Fruit fly (Drosophila melanogaster) whole organism, wandering third instar larva: ENCODE results near the gene CG33116.

Source experiments
- Abd-B ChIP-seq: fragments of >200 bp; optimal IDR thresholded peaks from 2 replicates; lab custom pipeline; 2017; ENCODE audit warnings: missing biosample characterization, missing genetic modification characterization
- CG32264 ChIP-seq: fragments of 200-800 bp; sonication (Bioruptor generic); optimal IDR thresholded peaks from 2 replicates; lab custom pipeline; 2016; ENCODE audit warnings: missing biosample characterization, missing genetic modification characterization
- CG9705 ChIP-seq: fragments of 200-800 bp; sonication (Bioruptor generic); optimal IDR thresholded peaks from 2 replicates; lab custom pipeline; 2018; ENCODE audit warnings: missing biosample characterization, mild to moderate bottlenecking, missing genetic modification characterization
- CrebA ChIP-seq: fragments of 200-800 bp; sonication (Bioruptor generic); optimal IDR thresholded peaks from 2 replicates; lab custom pipeline; 2016; ENCODE audit warnings: missing biosample characterization, mild to moderate bottlenecking, missing genetic modification characterization, borderline replicate concordance
- Dfd ChIP-seq: fragments of >200 bp; optimal IDR thresholded peaks from 2 replicates; lab custom pipeline; 2017; ENCODE audit warnings: missing biosample characterization, missing genetic modification characterization
- Dif ChIP-seq: fragments of 200-275, 200-300 bp; sonication (Bioruptor generic); optimal IDR thresholded peaks from 2 replicates; lab custom pipeline; 2018; ENCODE audit warnings: missing biosample characterization, missing genetic modification characterization; ENCODE audit not compliant: partially characterized antibody
- GATAd ChIP-seq: sonication (Bioruptor generic); optimal IDR thresholded peaks from 2 replicates; lab custom pipeline; 2016; ENCODE audit warnings: missing biosample characterization, missing genetic modification characterization
- HLH106 ChIP-seq: fragments of 200-800 bp; optimal IDR thresholded peaks from 3 replicates; lab custom pipeline; 2019; ENCODE audit warnings: missing biosample characterization, mild to moderate bottlenecking, missing genetic modification characterization, moderate library complexity
- Hnf4 ChIP-seq: fragments of 200-800 bp; sonication (Bioruptor generic); optimal IDR thresholded peaks from 2 replicates; lab custom pipeline; 2016; ENCODE audit warnings: missing biosample characterization, mild to moderate bottlenecking, missing genetic modification characterization
- Hr78 ChIP-seq: fragments of >200 bp; optimal IDR thresholded peaks from 2 replicates; lab custom pipeline; 2017; ENCODE audit warnings: missing biosample characterization, missing genetic modification characterization
- Hr83 ChIP-seq: fragments of 200-300 bp; sonication (Bioruptor generic); optimal IDR thresholded peaks from 2 replicates; lab custom pipeline; 2016; ENCODE audit warnings: missing biosample characterization, mild to moderate bottlenecking, missing genetic modification characterization, moderate library complexity; ENCODE audit not compliant: poor library complexity, severe bottlenecking
- Jra ChIP-seq: sonication (Bioruptor generic); optimal IDR thresholded peaks from 2 replicates; lab custom pipeline; 2016; ENCODE audit warnings: missing biosample characterization, missing genetic modification characterization
- Mio ChIP-seq: sonication (Bioruptor generic); optimal IDR thresholded peaks from 2 replicates; lab custom pipeline; 2016; ENCODE audit warnings: missing biosample characterization, missing genetic modification characterization
- Myc ChIP-seq: fragments of >200 bp; optimal IDR thresholded peaks from 2 replicates; lab custom pipeline; 2017
- N ChIP-seq: fragments of >200 bp; optimal IDR thresholded peaks from 2 replicates; lab custom pipeline; 2018; ENCODE audit warnings: missing biosample characterization, missing external identifiers, missing genetic modification characterization
- OdsH ChIP-seq: fragments of 200-800 bp; sonication (Bioruptor generic); optimal IDR thresholded peaks from 2 replicates; lab custom pipeline; 2016; ENCODE audit warnings: missing biosample characterization, mild to moderate bottlenecking, missing genetic modification characterization
- Rel ChIP-seq, 2 experiments: fragments of 200-800 bp; sonication (Bioruptor generic) in 1 of 2; optimal IDR thresholded peaks; 2 replicates in 1 of 2; 3 replicates in 1 of 2; lab custom pipeline; 2016 to 2019; ENCODE audit warnings: mild to moderate bottlenecking in 2 of 2, missing biosample characterization in 2 of 2, missing genetic modification characterization in 2 of 2, moderate library complexity in 1 of 2
- Sp1 ChIP-seq: fragments of 200-800 bp; sonication (Bioruptor generic); optimal IDR thresholded peaks from 3 replicates; lab custom pipeline; 2019; ENCODE audit warnings: missing biosample characterization, mild to moderate bottlenecking, missing genetic modification characterization, moderate library complexity
- Vsx2 ChIP-seq: fragments of 200-300, 225-300 bp; sonication (Bioruptor generic); optimal IDR thresholded peaks from 2 replicates; lab custom pipeline; 2018; ENCODE audit warnings: missing biosample characterization, missing genetic modification characterization; ENCODE audit not compliant: partially characterized antibody
- br ChIP-seq: fragments of 200-800 bp; sonication (Bioruptor generic); optimal IDR thresholded peaks from 2 replicates; lab custom pipeline; 2016; ENCODE audit warnings: missing biosample characterization, missing genetic modification characterization
- brk ChIP-seq: fragments of 200-800 bp; sonication (Bioruptor generic); optimal IDR thresholded peaks from 2 replicates; lab custom pipeline; 2016; ENCODE audit warnings: missing biosample characterization, mild to moderate bottlenecking, missing genetic modification characterization
- dl ChIP-seq, 2 experiments: fragments of 175-275, 200-275 bp in 1 of 2; fragments of 200-275 bp in 1 of 2; sonication (Bioruptor generic); optimal IDR thresholded peaks; lab custom pipeline; 2018; ENCODE audit warnings: mild to moderate bottlenecking in 2 of 2, missing biosample characterization in 2 of 2, missing genetic modification characterization in 2 of 2, moderate library complexity in 2 of 2; ENCODE audit not compliant: partially characterized antibody in 2 of 2, insufficient read depth in 1 of 2
- dmrt93B ChIP-seq: fragments of 200-800 bp; sonication (Bioruptor generic); optimal IDR thresholded peaks from 2 replicates; lab custom pipeline; 2018; ENCODE audit warnings: missing biosample characterization, mild to moderate bottlenecking, missing genetic modification characterization
- dsf ChIP-seq: sonication (Bioruptor generic); optimal IDR thresholded peaks from 2 replicates; lab custom pipeline; 2016; ENCODE audit warnings: missing biosample characterization, missing genetic modification characterization, borderline replicate concordance
- ey ChIP-seq: fragments of 200-800 bp; sonication (Bioruptor generic); optimal IDR thresholded peaks from 2 replicates; lab custom pipeline; 2016; ENCODE audit warnings: missing biosample characterization, missing genetic modification characterization
- foxo ChIP-seq, 2 experiments: fragments of 200-800 bp; sonication (Bioruptor generic); optimal IDR thresholded peaks; 2 replicates in 1 of 2; 3 replicates in 1 of 2; lab custom pipeline; 2016 to 2017; ENCODE audit warnings: missing biosample characterization in 2 of 2, missing genetic modification characterization in 2 of 2
- fru ChIP-seq: fragments of 200-800 bp; sonication (Bioruptor generic); optimal IDR thresholded peaks from 3 replicates; lab custom pipeline; 2016; ENCODE audit warnings: missing biosample characterization, mild to moderate bottlenecking, missing genetic modification characterization
- h ChIP-seq: fragments of 200-800 bp; sonication (Bioruptor generic); optimal IDR thresholded peaks from 3 replicates; lab custom pipeline; 2016; ENCODE audit warnings: missing biosample characterization, mild to moderate bottlenecking, missing genetic modification characterization
- jim ChIP-seq: fragments of 175-275, 200-325 bp; sonication (Bioruptor generic); optimal IDR thresholded peaks from 2 replicates; lab custom pipeline; 2016; ENCODE audit warnings: missing biosample characterization, mild to moderate bottlenecking, missing genetic modification characterization
- lola ChIP-seq: fragments of >200 bp; optimal IDR thresholded peaks from 2 replicates; lab custom pipeline; 2017; ENCODE audit warnings: missing biosample characterization, missing genetic modification characterization
- pan ChIP-seq: fragments of >200 bp; optimal IDR thresholded peaks from 2 replicates; lab custom pipeline; 2017
- psq ChIP-seq: fragments of 200-800 bp; sonication (Bioruptor generic); optimal IDR thresholded peaks from 3 replicates; lab custom pipeline; 2017; ENCODE audit warnings: missing biosample characterization, mild to moderate bottlenecking, missing genetic modification characterization, moderate library complexity
- rgr ChIP-seq: fragments of 200-800 bp; sonication (Bioruptor generic); optimal IDR thresholded peaks from 3 replicates; lab custom pipeline; 2016; ENCODE audit warnings: missing biosample characterization, mild to moderate bottlenecking, missing genetic modification characterization
- sage ChIP-seq: fragments of 200-800 bp; sonication (Bioruptor generic); optimal IDR thresholded peaks from 2 replicates; lab custom pipeline; 2016; ENCODE audit warnings: missing biosample characterization, mild to moderate bottlenecking, missing genetic modification characterization
- sv ChIP-seq: fragments of 200-800 bp; sonication (Bioruptor generic); optimal IDR thresholded peaks from 3 replicates; lab custom pipeline; 2016; ENCODE audit warnings: missing biosample characterization, missing genetic modification characterization
- tai ChIP-seq: sonication (Bioruptor generic); optimal IDR thresholded peaks from 2 replicates; lab custom pipeline; 2016; ENCODE audit warnings: missing biosample characterization, missing genetic modification characterization
- usp ChIP-seq: fragments of >200 bp; optimal IDR thresholded peaks from 2 replicates; lab custom pipeline; 2017; ENCODE audit warnings: missing biosample characterization, missing genetic modification characterization
- woc ChIP-seq: sonication (Bioruptor generic); optimal IDR thresholded peaks from 2 replicates; lab custom pipeline; 2016; ENCODE audit warnings: missing biosample characterization, mild to moderate bottlenecking, missing genetic modification characterization

The CG33116 gene

DNA sequence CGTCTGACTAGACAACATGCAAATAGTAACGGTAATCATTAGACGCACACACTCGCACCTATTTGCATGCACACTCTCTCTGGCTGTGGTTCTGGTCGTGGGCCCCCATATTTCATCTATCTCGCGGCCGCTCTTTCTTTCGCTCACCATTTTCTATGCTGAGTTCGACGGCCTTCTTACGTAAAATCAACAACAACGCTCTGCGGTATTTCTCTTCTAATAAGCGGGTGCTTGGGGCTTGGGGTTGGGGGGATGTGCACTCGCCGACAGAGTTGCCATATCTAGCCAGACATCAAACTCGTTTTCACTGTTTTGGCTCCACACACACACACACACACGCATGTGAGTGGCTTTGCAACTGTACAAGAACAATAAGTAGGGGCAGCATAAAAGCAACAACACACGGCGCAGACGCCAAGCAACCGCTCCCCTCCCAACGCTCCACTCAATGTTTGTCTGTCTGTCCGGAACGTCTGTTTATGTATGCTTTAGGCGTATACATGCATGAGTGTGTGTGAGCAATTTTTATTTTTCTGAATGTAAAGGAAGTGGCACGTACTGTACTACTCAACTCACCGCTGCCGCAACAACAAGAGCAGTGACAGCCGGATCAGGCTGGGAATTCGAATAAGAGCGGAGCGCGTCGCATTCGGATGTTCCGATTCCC, 41.8 kb downstream of the CG33116 start:
- TF ChIP-seq usp (no peak), Sp1 (no peak), psq (GFP tag; lab: Kevin White, UChicago) (no peak), OdsH (GFP tag; lab: Kevin White, UChicago) (no peak), dl (GFP tag; optimal IDR thresholded peaks at IDR 0.05; lab: Kevin White, UChicago; ENCODE audit: insufficient read depth in 1 of 2, partially characterized antibody in 2 of 2) (peak in 1 of 2 experiments; percentile 36), dmrt93B (GFP tag; lab: Kevin White, UChicago) (no peak), foxo (GFP tag; optimal IDR thresholded peaks at IDR 0.05; lab: Kevin White, UChicago) (no peak), Hr78 (no peak), Hr83 (GFP tag; lab: Kevin White, UChicago) (peak; percentile 81), h (GFP tag; lab: Kevin White, UChicago) (no peak), GATAd (no peak), Dfd (GFP tag; lab: Kevin White, UChicago) (no peak), Mio (GFP tag; lab: Kevin White, UChicago) (no peak), pan (lab: Kevin White, UChicago) (no peak), rgr (no peak), CrebA (GFP tag; lab: Kevin White, UChicago) (no peak), brk (GFP tag; lab: Kevin White, UChicago) (no peak), sage (GFP tag; lab: Kevin White, UChicago) (no peak), Dif (GFP tag; lab: Kevin White, UChicago) (peak; percentile 33), dsf (no peak)

DNA sequence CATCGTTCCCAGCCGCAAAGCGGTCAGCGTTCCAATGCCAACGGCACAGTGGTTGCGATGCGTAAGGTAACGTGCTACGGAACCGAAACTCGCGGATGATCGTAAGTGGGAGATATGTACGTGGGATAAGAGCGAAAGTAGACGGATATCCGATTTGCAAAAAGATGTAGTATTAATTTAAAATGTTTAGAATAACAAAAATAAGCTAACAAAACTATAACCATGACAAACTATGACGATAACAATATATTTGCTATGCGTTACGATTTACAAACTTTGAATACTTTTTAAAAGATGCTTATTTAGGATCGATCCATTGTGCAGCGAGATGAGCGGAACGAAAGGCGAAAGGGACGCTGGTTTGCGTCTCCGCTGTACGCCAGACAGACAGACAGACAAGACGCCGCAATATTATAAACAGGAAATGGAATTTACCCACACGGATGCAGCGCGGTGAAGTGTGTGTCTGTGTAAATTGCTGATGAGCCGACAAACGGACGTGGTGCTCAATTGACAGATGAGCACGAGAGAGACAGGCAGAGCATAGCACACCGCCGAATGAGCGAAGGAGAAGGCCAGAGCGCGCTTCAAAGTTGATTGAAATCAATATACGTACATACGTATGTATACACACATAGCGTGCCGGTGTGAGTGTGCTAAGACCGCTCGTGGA, 42.5 kb downstream of the CG33116 start:
- TF ChIP-seq pan (lab: Kevin White, UChicago): no peak
- TF ChIP-seq Rel (GFP tag; optimal IDR thresholded peaks at IDR 0.05; lab: Kevin White, UChicago): no peak
- TF ChIP-seq Rel (tag; optimal IDR thresholded peaks at IDR 0.05; lab: Kevin White, UChicago): peak; percentile 37
- TF ChIP-seq HLH106: peak; percentile 95
- peak; percentile 73 for TF ChIP-seq sage (GFP tag; lab: Kevin White, UChicago)
- TF ChIP-seq h (GFP tag; lab: Kevin White, UChicago): peak; percentile 93
- peak; percentile 92 for TF ChIP-seq rgr
- TF ChIP-seq foxo (GFP tag; optimal IDR thresholded peaks at IDR 0.05; lab: Kevin White, UChicago): peak; percentile 23 to 95
- TF ChIP-seq ey: peak; percentile 94
- no peak for TF ChIP-seq Dfd (GFP tag; lab: Kevin White, UChicago)
- no peak for TF ChIP-seq brk (GFP tag; lab: Kevin White, UChicago)
- no peak for TF ChIP-seq CrebA (GFP tag; lab: Kevin White, UChicago)
- no peak for TF ChIP-seq Abd-B (GFP tag; lab: Kevin White, UChicago)
- TF ChIP-seq usp: no peak
- no peak for TF ChIP-seq Hr78
- TF ChIP-seq Myc (lab: Kevin White, UChicago): no peak
- TF ChIP-seq psq (GFP tag; lab: Kevin White, UChicago): peak; percentile 87
- peak; percentile 61 for TF ChIP-seq N
- peak; percentile 88 for TF ChIP-seq Hnf4 (GFP tag; lab: Kevin White, UChicago)
- peak; percentile 72 for TF ChIP-seq dsf
- peak; percentile 92 for TF ChIP-seq br (GFP tag; lab: Kevin White, UChicago)
- peak; percentile 67 for TF ChIP-seq Jra (GFP tag; lab: Kevin White, UChicago)
- TF ChIP-seq Dif (GFP tag; lab: Kevin White, UChicago): peak; percentile 90
- TF ChIP-seq Sp1: peak; percentile 95
- TF ChIP-seq sv (GFP tag; lab: Kevin White, UChicago): peak; percentile 96
- no peak for TF ChIP-seq jim
- TF ChIP-seq tai (GFP tag; lab: Kevin White, UChicago): no peak
- peak; percentile 24 for TF ChIP-seq Hr83 (GFP tag; lab: Kevin White, UChicago)
- no peak for TF ChIP-seq GATAd
- peak; percentile 88 for TF ChIP-seq dmrt93B (GFP tag; lab: Kevin White, UChicago)
- peak; percentile 26 for TF ChIP-seq Mio (GFP tag; lab: Kevin White, UChicago)
- peak; percentile 95 for TF ChIP-seq fru
- TF ChIP-seq woc: peak; percentile 94
- TF ChIP-seq Vsx2 (GFP tag; lab: Kevin White, UChicago): no peak
- peak; percentile 78 for TF ChIP-seq CG32264
- TF ChIP-seq lola (GFP tag; lab: Kevin White, UChicago): no peak
- peak; percentile 92 for TF ChIP-seq OdsH (GFP tag; lab: Kevin White, UChicago)
- TF ChIP-seq CG9705: peak; percentile 86
- TF ChIP-seq dl (GFP tag; optimal IDR thresholded peaks at IDR 0.05; lab: Kevin White, UChicago; ENCODE audit: insufficient read depth in 1 of 2, partially characterized antibody in 2 of 2): peak; percentile 68 to 95
